Fruit fly (Drosophila melanogaster) whole organism, embryonic: ENCODE measurements around the gene neur.

ENCODE experiments used
- Abd-B ChIP-seq: fragments of 200-800 bp; sonication (Bioruptor generic); optimal IDR thresholded peaks from 2 replicates; lab custom pipeline; 2018; ENCODE audit warnings: missing biosample characterization, mild to moderate bottlenecking, missing genetic modification characterization, moderate library complexity
- Antp ChIP-seq: fragments of 200-800 bp; sonication (Bioruptor generic); optimal IDR thresholded peaks from 3 replicates; lab custom pipeline; 2016; ENCODE audit warnings: missing biosample characterization, missing genetic modification characterization
- Bgb ChIP-seq: fragments of 200-800 bp; sonication (Bioruptor generic); IDR thresholded peaks from 2 replicates; pipeline ENCODE4 v1.3.6; 2022; ENCODE audit warnings: missing biosample characterization, missing genetic modification characterization; ENCODE audit not compliant: partially characterized antibody
- CG10959 ChIP-seq: fragments of 200-800 bp; sonication (Bioruptor generic); IDR thresholded peaks from 2 replicates; pipeline ENCODE4 v1.3.6; 2022; ENCODE audit warnings: missing biosample characterization, missing genetic modification characterization
- CG11085 ChIP-seq: fragments of 200-800 bp; sonication (Bioruptor generic); IDR thresholded peaks from 2 replicates; pipeline ENCODE4 v1.3.6; 2022; ENCODE audit warnings: missing biosample characterization, missing genetic modification characterization
- CG12769 ChIP-seq: fragments of 200-800 bp; sonication (Bioruptor generic); optimal IDR thresholded peaks from 2 replicates; lab custom pipeline; 2019; ENCODE audit warnings: missing biosample characterization, mild to moderate bottlenecking, missing genetic modification characterization, moderate library complexity
- CG14710 ChIP-seq: fragments of 200-800 bp; sonication (Bioruptor generic); optimal IDR thresholded peaks from 3 replicates; lab custom pipeline; 2019; ENCODE audit warnings: missing biosample characterization, mild to moderate bottlenecking, missing genetic modification characterization, moderate library complexity
- CG15269 ChIP-seq: fragments of 200-800 bp; sonication (Bioruptor generic); optimal IDR thresholded peaks from 2 replicates; lab custom pipeline; 2018; ENCODE audit warnings: missing biosample characterization, mild to moderate bottlenecking, missing genetic modification characterization, moderate library complexity
- CG15514 ChIP-seq: fragments of 200-800 bp; sonication (Bioruptor generic); optimal IDR thresholded peaks from 3 replicates; lab custom pipeline; 2017; ENCODE audit warnings: missing biosample characterization, missing genetic modification characterization, mild to moderate bottlenecking, moderate library complexity, missing genetic modification reagents
- CG17328 ChIP-seq: fragments of 200-800 bp; sonication (Bioruptor generic); IDR thresholded peaks from 2 replicates; pipeline ENCODE4 v1.3.6; 2022; ENCODE audit warnings: missing biosample characterization, missing genetic modification characterization
- CG17912 ChIP-seq: fragments of 200-800 bp; sonication (Bioruptor generic); optimal IDR thresholded peaks from 2 replicates; lab custom pipeline; 2018; ENCODE audit warnings: missing biosample characterization, mild to moderate bottlenecking, missing genetic modification characterization
- CG18476 ChIP-seq: fragments of 200-800 bp; sonication (Bioruptor generic); optimal IDR thresholded peaks from 2 replicates; lab custom pipeline; 2016; ENCODE audit warnings: missing biosample characterization, mild to moderate bottlenecking, missing genetic modification characterization
- CG18764 ChIP-seq: fragments of 200-800 bp; sonication (Bioruptor generic); optimal IDR thresholded peaks from 3 replicates; lab custom pipeline; 2016; ENCODE audit warnings: missing biosample characterization, missing genetic modification characterization
- CG31365 ChIP-seq: fragments of 200-800 bp; sonication (Bioruptor generic); optimal IDR thresholded peaks from 2 replicates; lab custom pipeline; 2018; ENCODE audit warnings: missing biosample characterization, mild to moderate bottlenecking, missing genetic modification characterization
- CG32532 ChIP-seq: fragments of 200-800 bp; sonication (Bioruptor generic); IDR thresholded peaks from 2 replicates; pipeline ENCODE4 v1.3.6; 2022; ENCODE audit warnings: missing biosample characterization, missing genetic modification characterization
- CG3407 ChIP-seq: fragments of 200-800 bp; sonication (Bioruptor generic); optimal IDR thresholded peaks from 2 replicates; lab custom pipeline; 2018; ENCODE audit warnings: missing biosample characterization, mild to moderate bottlenecking, missing genetic modification characterization
- CG6683 ChIP-seq: fragments of 200-800 bp; sonication (Bioruptor generic); optimal IDR thresholded peaks from 2 replicates; lab custom pipeline; 2017; ENCODE audit warnings: missing biosample characterization, mild to moderate bottlenecking, missing genetic modification characterization, missing genetic modification reagents
- CG8359 ChIP-seq: fragments of 200-800 bp; sonication (Bioruptor generic); optimal IDR thresholded peaks from 2 replicates; lab custom pipeline; 2017; ENCODE audit warnings: missing biosample characterization, mild to moderate bottlenecking, missing genetic modification characterization, borderline replicate concordance
- CG8388 ChIP-seq: fragments of 200-800 bp; sonication (Bioruptor generic); optimal IDR thresholded peaks from 2 replicates; lab custom pipeline; 2019; ENCODE audit warnings: missing biosample characterization, mild to moderate bottlenecking, missing genetic modification characterization, moderate library complexity
- CG8478 ChIP-seq: fragments of >200 bp; optimal IDR thresholded peaks from 2 replicates; lab custom pipeline; 2018
- CG8765 ChIP-seq: fragments of 200-800 bp; sonication (Bioruptor generic); IDR thresholded peaks from 2 replicates; pipeline ENCODE4 v1.3.6; 2022; ENCODE audit warnings: missing biosample characterization, missing genetic modification characterization
- CG8944 ChIP-seq: fragments of 200-800 bp; sonication (Bioruptor generic); optimal IDR thresholded peaks from 3 replicates; lab custom pipeline; 2016; ENCODE audit warnings: missing biosample characterization, missing genetic modification characterization
- Dek ChIP-seq: fragments of 200-800 bp; sonication (Bioruptor generic); optimal IDR thresholded peaks from 3 replicates; lab custom pipeline; 2019; ENCODE audit warnings: missing biosample characterization, mild to moderate bottlenecking, missing genetic modification characterization, moderate library complexity
- Dip2 ChIP-seq: fragments of 200-800 bp; sonication (Bioruptor generic); IDR thresholded peaks from 2 replicates; pipeline ENCODE4 v1.3.6; 2022; ENCODE audit warnings: missing biosample characterization, missing genetic modification characterization
- E2f1 ChIP-seq: fragments of 200-800 bp; sonication (Bioruptor generic); IDR thresholded peaks from 2 replicates; pipeline ENCODE4 v1.3.6; 2022; ENCODE audit warnings: missing biosample characterization, missing genetic modification characterization
- Hey ChIP-seq: fragments of 200-800 bp; sonication (Bioruptor generic); optimal IDR thresholded peaks from 3 replicates; lab custom pipeline; 2018; ENCODE audit warnings: missing biosample characterization, mild to moderate bottlenecking, missing genetic modification characterization
- Kr ChIP-seq: fragments of 200-800 bp; sonication (Bioruptor generic); optimal IDR thresholded peaks from 2 replicates; lab custom pipeline; 2017; ENCODE audit warnings: missing biosample characterization, mild to moderate bottlenecking, missing genetic modification characterization
- Lhr ChIP-seq: fragments of 200-800 bp; sonication (Bioruptor generic); optimal IDR thresholded peaks from 3 replicates; lab custom pipeline; 2017; ENCODE audit warnings: mild to moderate bottlenecking, missing biosample characterization, missing genetic modification reagents, missing genetic modification characterization
- Mes4 ChIP-seq: fragments of 200-800 bp; sonication (Bioruptor generic); optimal IDR thresholded peaks from 2 replicates; lab custom pipeline; 2016; ENCODE audit warnings: missing biosample characterization, missing genetic modification characterization
- NfI ChIP-seq: fragments of 200-800 bp; sonication (Bioruptor generic); optimal IDR thresholded peaks from 3 replicates; lab custom pipeline; 2018; ENCODE audit warnings: missing biosample characterization, mild to moderate bottlenecking, missing genetic modification characterization, moderate library complexity
- Optix ChIP-seq: fragments of 200-800 bp; sonication (Bioruptor generic); IDR thresholded peaks from 3 replicates; pipeline ENCODE4 v1.3.6; 2022; ENCODE audit warnings: missing biosample characterization, missing genetic modification characterization
- Poxn ChIP-seq: fragments of 200-800 bp; sonication (Bioruptor generic); IDR thresholded peaks from 2 replicates; pipeline ENCODE4 v1.3.6; 2022; ENCODE audit warnings: missing biosample characterization, missing genetic modification characterization
- Side ChIP-seq: fragments of 200-800 bp; sonication (Bioruptor generic); optimal IDR thresholded peaks from 2 replicates; lab custom pipeline; 2016; ENCODE audit warnings: missing biosample characterization, missing genetic modification characterization
- Ssrp ChIP-seq: fragments of 200-800 bp; sonication (Bioruptor generic); optimal IDR thresholded peaks from 2 replicates; lab custom pipeline; 2018; ENCODE audit warnings: missing biosample characterization, mild to moderate bottlenecking, missing genetic modification characterization, moderate library complexity
- Trl ChIP-seq, 3 experiments: fragments of >200 bp in 2 of 3; fragments of 200-800 bp in 1 of 3; sonication (Bioruptor generic) in 1 of 3; optimal IDR thresholded peaks; 2 replicates in 1 of 3; 3 replicates in 2 of 3; lab custom pipeline; 2016 to 2017; ENCODE audit warnings: missing biosample characterization in 1 of 3, missing genetic modification characterization in 1 of 3
- al ChIP-seq: fragments of 200-800 bp; sonication (Bioruptor generic); IDR thresholded peaks from 2 replicates; pipeline ENCODE4 v1.3.6; 2022; ENCODE audit warnings: missing biosample characterization, missing genetic modification characterization
- bbx ChIP-seq: fragments of 200-800 bp; sonication (Bioruptor generic); IDR thresholded peaks from 2 replicates; pipeline ENCODE4 v1.3.6; 2022; ENCODE audit warnings: missing biosample characterization, missing genetic modification characterization; ENCODE audit not compliant: partially characterized antibody
- chif ChIP-seq, 2 experiments: fragments of 200-800 bp; sonication (Bioruptor generic); optimal IDR thresholded peaks; 3 replicates each; lab custom pipeline; 2016; ENCODE audit warnings: missing biosample characterization in 2 of 2, missing genetic modification characterization in 2 of 2
- eve ChIP-seq, 2 experiments: fragments of >200 bp; optimal IDR thresholded peaks; 2 replicates each; lab custom pipeline; 2017; ENCODE audit warnings: missing biosample characterization in 2 of 2, missing genetic modification characterization in 2 of 2
- kah ChIP-seq: fragments of 200-800 bp; sonication (Bioruptor generic); optimal IDR thresholded peaks from 2 replicates; lab custom pipeline; 2018; ENCODE audit warnings: missing biosample characterization, mild to moderate bottlenecking, missing genetic modification characterization
- luna ChIP-seq: fragments of 200-800 bp; sonication (Bioruptor generic); optimal IDR thresholded peaks from 2 replicates; lab custom pipeline; 2016; ENCODE audit warnings: missing biosample characterization, missing genetic modification characterization
- odd ChIP-seq: fragments of 200-800 bp; sonication (Bioruptor generic); optimal IDR thresholded peaks from 2 replicates; lab custom pipeline; 2017; ENCODE audit warnings: missing biosample characterization, mild to moderate bottlenecking, missing genetic modification characterization
- p53 ChIP-seq: fragments of 200-800 bp; sonication (Bioruptor generic); optimal IDR thresholded peaks from 2 replicates; lab custom pipeline; 2016; ENCODE audit warnings: missing biosample characterization, missing genetic modification characterization
- peb ChIP-seq: fragments of 200-800 bp; sonication (Bioruptor generic); IDR thresholded peaks from 2 replicates; pipeline ENCODE4 v1.3.6; 2022; ENCODE audit warnings: missing biosample characterization, missing genetic modification characterization
- schlank ChIP-seq: fragments of 200-800 bp; sonication (Bioruptor generic); optimal IDR thresholded peaks from 2 replicates; lab custom pipeline; 2018; ENCODE audit warnings: missing biosample characterization, mild to moderate bottlenecking, missing genetic modification characterization
- sim ChIP-seq: fragments of 200-800 bp; sonication (Bioruptor generic); IDR thresholded peaks from 2 replicates; pipeline ENCODE4 v1.3.6; 2022; ENCODE audit warnings: missing biosample characterization, missing genetic modification characterization
- tio ChIP-seq: fragments of 200-800 bp; sonication (Bioruptor generic); optimal IDR thresholded peaks from 2 replicates; lab custom pipeline; 2017; ENCODE audit warnings: missing biosample characterization, missing genetic modification characterization, inconsistent platforms
- toy ChIP-seq: fragments of 200-800 bp; sonication (Bioruptor generic); IDR thresholded peaks from 2 replicates; pipeline ENCODE4 v1.3.6; 2022; ENCODE audit warnings: missing biosample characterization, missing genetic modification characterization
- zen ChIP-seq: fragments of 200-800 bp; sonication (Bioruptor generic); optimal IDR thresholded peaks from 3 replicates; lab custom pipeline; 2018; ENCODE audit warnings: missing biosample characterization, mild to moderate bottlenecking, missing genetic modification characterization, moderate library complexity
- zfh1 ChIP-seq: fragments of 200-800 bp; sonication (Bioruptor generic); IDR thresholded peaks from 3 replicates; pipeline ENCODE4 v1.3.6; 2022; ENCODE audit warnings: missing biosample characterization, missing genetic modification characterization

neur gene

dm6 chr3R:9057398-9058058 is 18.3 kb upstream of the neur start (continued):
- peak; percentile 63 for TF ChIP-seq Mes4 (GFP tag; lab: Kevin White, UChicago)
- TF ChIP-seq Optix (GFP tag; lab: Robert Waterston, UW) = no peak
- TF ChIP-seq Bgb = no peak
- no peak for TF ChIP-seq zfh1 (GFP tag; lab: Robert Waterston, UW)
- no peak for TF ChIP-seq CG10959
- TF ChIP-seq CG18764 = peak; percentile 93
- peak; percentile 95 for TF ChIP-seq Abd-B (GFP tag; lab: Kevin White, UChicago)
- no peak for TF ChIP-seq bbx (GFP tag; lab: Robert Waterston, UW)
- peak; percentile 66 for TF ChIP-seq Side (GFP tag; lab: Kevin White, UChicago)
- TF ChIP-seq CG8944 (GFP tag; lab: Kevin White, UChicago) = no peak
- TF ChIP-seq Antp (GFP tag; lab: Kevin White, UChicago) = peak; percentile 41
- TF ChIP-seq Dek (tag; lab: Kevin White, UChicago) = peak; percentile 98
- peak; percentile 20 for TF ChIP-seq p53
- TF ChIP-seq Dip2 (GFP tag; lab: Robert Waterston, UW) = no peak
- TF ChIP-seq Poxn (GFP tag; lab: Robert Waterston, UW) = no peak
- peak; percentile 98 for TF ChIP-seq CG15269 (tag; lab: Kevin White, UChicago)
- TF ChIP-seq Hey (tag; lab: Kevin White, UChicago) = peak; percentile 56
- peak; percentile 92 for TF ChIP-seq kah (GFP tag; lab: Kevin White, UChicago)
- TF ChIP-seq CG31365 (tag; lab: Kevin White, UChicago) = peak; percentile 64
- TF ChIP-seq Ssrp (tag; lab: Kevin White, UChicago) = peak; percentile 98
- TF ChIP-seq zen (tag; lab: Kevin White, UChicago) = peak; percentile 97
- TF ChIP-seq E2f1 (GFP tag; lab: Robert Waterston, UW) = no peak
- peak; percentile 97 for TF ChIP-seq NfI
- TF ChIP-seq odd (GFP tag; lab: Kevin White, UChicago) = peak; percentile 98
- no peak for TF ChIP-seq al
- TF ChIP-seq eve (GFP tag; optimal IDR thresholded peaks at IDR 0.05; lab: Kevin White, UChicago) = no peak
- TF ChIP-seq tio (GFP tag; lab: Kevin White, UChicago) = peak; percentile 95
- TF ChIP-seq Kr = peak; percentile 91
- TF ChIP-seq CG11085 = no peak
- no peak for TF ChIP-seq luna (GFP tag; lab: Kevin White, UChicago)
- no peak for TF ChIP-seq CG8765
- TF ChIP-seq Trl (optimal IDR thresholded peaks at IDR 0.05; lab: Kevin White, UChicago) = peak; percentile 97 to 98
- TF ChIP-seq Trl (GFP tag; optimal IDR thresholded peaks at IDR 0.05; lab: Kevin White, UChicago) = peak; percentile 47
- TF ChIP-seq CG18476 (GFP tag; lab: Kevin White, UChicago) = peak; percentile 90
- no peak for TF ChIP-seq CG32532 (GFP tag; lab: Robert Waterston, UW)
- peak; percentile 95 for TF ChIP-seq CG3407
- no peak for TF ChIP-seq peb (GFP tag; lab: Robert Waterston, UW)
- TF ChIP-seq CG14710 (tag; lab: Kevin White, UChicago) = peak; percentile 98
- peak; percentile 45 to 70 for TF ChIP-seq chif (GFP tag; optimal IDR thresholded peaks at IDR 0.05; lab: Kevin White, UChicago)
- TF ChIP-seq schlank (tag; lab: Kevin White, UChicago) = peak; percentile 86
- peak; percentile 87 for TF ChIP-seq CG8359 (GFP tag; lab: Kevin White, UChicago)
- peak; percentile 88 for TF ChIP-seq CG17912
- TF ChIP-seq toy (GFP tag; lab: Robert Waterston, UW) = no peak
- TF ChIP-seq CG6683 (GFP tag; lab: Kevin White, UChicago) = peak; percentile 98
- no peak for TF ChIP-seq CG17328 (GFP tag; lab: Robert Waterston, UW)
- TF ChIP-seq sim (GFP tag; lab: Robert Waterston, UW) = no peak
- peak; percentile 98 for TF ChIP-seq CG8388 (GFP tag; lab: Kevin White, UChicago)
- TF ChIP-seq CG8478 = no peak
- peak; percentile 89 for TF ChIP-seq CG15514 (GFP tag; lab: Kevin White, UChicago)
- TF ChIP-seq CG12769 = peak; percentile 98
- TF ChIP-seq Lhr (GFP tag; lab: Kevin White, UChicago) = peak; percentile 94
